Worm (Caenorhabditis elegans): Measurements from ENCODE around the gene Y61A9LA.1.

ce11 chrV:4562493-4562892 is 22.6 kb upstream of the Y61A9LA.1 start:
- TF ChIP-seq F33H1.4 (GFP tag; IDR thresholded peaks at IDR 0.05), result no peak
- TF ChIP-seq athp-1 (tag; optimal IDR thresholded peaks at IDR 0.05), result no peak
- no peak for TF ChIP-seq madf-10 (tag; optimal IDR thresholded peaks at IDR 0.05)
- TF ChIP-seq hsf-1 (GFP tag; IDR thresholded peaks at IDR 0.05), result no peak
- no peak for TF ChIP-seq him-1 (tag; optimal IDR thresholded peaks at IDR 0.05)
- no peak for TF ChIP-seq T26A5.8 (tag; optimal IDR thresholded peaks at IDR 0.05)
- TF ChIP-seq Y53F4B.3 (GFP tag; IDR thresholded peaks at IDR 0.05), result no peak
- no peak for TF ChIP-seq ztf-25 (GFP tag; IDR thresholded peaks at IDR 0.05)
- TF ChIP-seq C06A6.2 (GFP tag; conservative IDR thresholded peaks at IDR 0.05), result no peak
- no peak for TF ChIP-seq egrh-3 (GFP tag; IDR thresholded peaks at IDR 0.05)
- no peak for TF ChIP-seq rec-8 (tag; optimal IDR thresholded peaks at IDR 0.05)

Data from whole organism, young adult.